Fruit fly (Drosophila melanogaster) whole organism: ENCODE measurements around the gene nod.

ENCODE experiments used
- CG8478 ChIP-seq: fragments of >200 bp; optimal IDR thresholded peaks from 2 replicates; lab custom pipeline; 2018; ENCODE audit warnings: inconsistent platforms
- EcR ChIP-seq, 2 experiments: fragments of >200 bp; optimal IDR thresholded peaks; 2 replicates each; lab custom pipeline; 2017; ENCODE audit warnings: missing biosample characterization in 2 of 2, missing genetic modification characterization in 2 of 2, missing genetic modification reagents in 2 of 2
- pan ChIP-seq: fragments of >200 bp; optimal IDR thresholded peaks from 2 replicates; lab custom pipeline; 2017
- usp ChIP-seq: fragments of >200 bp; optimal IDR thresholded peaks from 2 replicates; lab custom pipeline; 2017; ENCODE audit warnings: missing biosample characterization, missing genetic modification characterization, mixed read lengths

dm6 chrX:11572270-11572914 lies 8.2 kb upstream of the nod start, which contains the start of the genes Kmn1 and Reepl1:
- TF ChIP-seq CG8478 = no peak
- no peak for TF ChIP-seq EcR (GFP tag; optimal IDR thresholded peaks at IDR 0.05; lab: Kevin White, UChicago)
- no peak for TF ChIP-seq pan (lab: Kevin White, UChicago)
- TF ChIP-seq usp = no peak
